Fruit fly (Drosophila melanogaster) whole organism, embryonic: Measurements from ENCODE around the gene RpS14a.

ENCODE experiments used
- CG10267 ChIP-seq: fragments of 200-800 bp; sonication (Bioruptor generic); optimal IDR thresholded peaks from 2 replicates; lab custom pipeline; 2018; ENCODE audit warnings: missing biosample characterization, mild to moderate bottlenecking, missing genetic modification characterization, moderate library complexity
- CG12769 ChIP-seq: fragments of 200-800 bp; sonication (Bioruptor generic); optimal IDR thresholded peaks from 2 replicates; lab custom pipeline; 2019; ENCODE audit warnings: missing biosample characterization, mild to moderate bottlenecking, missing genetic modification characterization, moderate library complexity
- CG17385 ChIP-seq: fragments of 200-800 bp; sonication (Bioruptor generic); optimal IDR thresholded peaks from 3 replicates; lab custom pipeline; 2018; ENCODE audit warnings: missing biosample characterization, mild to moderate bottlenecking, missing genetic modification characterization
- CG17912 ChIP-seq: fragments of 200-800 bp; sonication (Bioruptor generic); optimal IDR thresholded peaks from 2 replicates; lab custom pipeline; 2018; ENCODE audit warnings: missing biosample characterization, mild to moderate bottlenecking, missing genetic modification characterization
- CG2875 ChIP-seq: fragments of 200-800 bp; sonication (Bioruptor generic); optimal IDR thresholded peaks from 2 replicates; lab custom pipeline; 2017; ENCODE audit warnings: missing biosample characterization, mild to moderate bottlenecking, missing genetic modification characterization, missing genetic modification reagents
- CG4424 ChIP-seq: fragments of 200-800 bp; sonication (Bioruptor generic); optimal IDR thresholded peaks from 3 replicates; lab custom pipeline; 2016; ENCODE audit warnings: missing biosample characterization, missing genetic modification characterization
- CG5245 ChIP-seq: fragments of 200-800 bp; sonication (Bioruptor generic); optimal IDR thresholded peaks from 3 replicates; lab custom pipeline; 2016; ENCODE audit warnings: missing biosample characterization, missing genetic modification characterization
- CG6175 ChIP-seq: fragments of 200-800 bp; sonication (Bioruptor generic); IDR thresholded peaks from 3 replicates; pipeline ENCODE4 v1.3.6; 2022; ENCODE audit warnings: missing biosample characterization, missing genetic modification characterization
- CG7987 ChIP-seq: fragments of 200-800 bp; sonication (Bioruptor generic); optimal IDR thresholded peaks from 2 replicates; lab custom pipeline; 2018; ENCODE audit warnings: missing biosample characterization, mild to moderate bottlenecking, missing genetic modification characterization, moderate library complexity
- CG8944 ChIP-seq: fragments of 200-800 bp; sonication (Bioruptor generic); optimal IDR thresholded peaks from 3 replicates; lab custom pipeline; 2016; ENCODE audit warnings: missing biosample characterization, missing genetic modification characterization
- CG9215 ChIP-seq: fragments of 200-800 bp; sonication (Bioruptor generic); IDR thresholded peaks from 2 replicates; pipeline ENCODE4 v1.3.6; 2022; ENCODE audit warnings: missing biosample characterization, missing genetic modification characterization
- CG9817 ChIP-seq: fragments of 200-800 bp; sonication (Bioruptor generic); optimal IDR thresholded peaks from 2 replicates; lab custom pipeline; 2018; ENCODE audit warnings: missing biosample characterization, mild to moderate bottlenecking, missing genetic modification characterization, moderate library complexity
- CHES-1-like ChIP-seq: fragments of 200-800 bp; sonication (Bioruptor generic); optimal IDR thresholded peaks from 2 replicates; lab custom pipeline; 2016; ENCODE audit warnings: missing biosample characterization, missing genetic modification characterization
- Dek ChIP-seq: fragments of 200-800 bp; sonication (Bioruptor generic); optimal IDR thresholded peaks from 3 replicates; lab custom pipeline; 2019; ENCODE audit warnings: missing biosample characterization, mild to moderate bottlenecking, missing genetic modification characterization, moderate library complexity
- Dip2 ChIP-seq: fragments of 200-800 bp; sonication (Bioruptor generic); IDR thresholded peaks from 2 replicates; pipeline ENCODE4 v1.3.6; 2022; ENCODE audit warnings: missing biosample characterization, missing genetic modification characterization
- E2f1 ChIP-seq: fragments of 200-800 bp; sonication (Bioruptor generic); IDR thresholded peaks from 2 replicates; pipeline ENCODE4 v1.3.6; 2022; ENCODE audit warnings: missing biosample characterization, missing genetic modification characterization
- E2f2 ChIP-seq: fragments of 200-800 bp; sonication (Bioruptor generic); IDR thresholded peaks from 2 replicates; pipeline ENCODE4 v1.3.6; 2022; ENCODE audit warnings: missing biosample characterization, missing genetic modification characterization
- Fer1 ChIP-seq: fragments of 200-800 bp; sonication (Bioruptor generic); optimal IDR thresholded peaks from 2 replicates; lab custom pipeline; 2017; ENCODE audit warnings: missing biosample characterization, mild to moderate bottlenecking, missing genetic modification characterization
- HmgZ ChIP-seq: fragments of 200-800 bp; sonication (Bioruptor generic); optimal IDR thresholded peaks from 2 replicates; lab custom pipeline; 2018; ENCODE audit warnings: missing biosample characterization, mild to moderate bottlenecking, missing genetic modification characterization
- Hmx ChIP-seq: fragments of 200-800 bp; sonication (Bioruptor generic); optimal IDR thresholded peaks from 2 replicates; lab custom pipeline; 2016; ENCODE audit warnings: missing biosample characterization, missing genetic modification characterization
- MBD-R2 ChIP-seq: fragments of 200-800 bp; sonication (Bioruptor generic); IDR thresholded peaks from 2 replicates; pipeline ENCODE4 v1.3.6; 2022; ENCODE audit warnings: missing biosample characterization, missing genetic modification characterization
- Meics ChIP-seq: fragments of 200-800 bp; sonication (Bioruptor generic); optimal IDR thresholded peaks from 2 replicates; lab custom pipeline; 2017; ENCODE audit warnings: missing biosample characterization, mild to moderate bottlenecking, missing genetic modification characterization
- Six4 ChIP-seq: fragments of 200-800 bp; sonication (Bioruptor generic); optimal IDR thresholded peaks from 2 replicates; lab custom pipeline; 2016; ENCODE audit warnings: missing biosample characterization, missing genetic modification characterization
- Vsx1 ChIP-seq: fragments of 200-800 bp; sonication (Bioruptor generic); optimal IDR thresholded peaks from 2 replicates; lab custom pipeline; 2017; ENCODE audit warnings: missing biosample characterization, mild to moderate bottlenecking, missing genetic modification characterization, missing genetic modification reagents
- YL-1 ChIP-seq: fragments of 200-800 bp; sonication (Bioruptor generic); optimal IDR thresholded peaks from 3 replicates; lab custom pipeline; 2017; ENCODE audit warnings: missing biosample characterization, mild to moderate bottlenecking, missing genetic modification characterization
- ab ChIP-seq: fragments of 200-800 bp; sonication (Bioruptor generic); optimal IDR thresholded peaks from 2 replicates; lab custom pipeline; 2016; ENCODE audit warnings: missing biosample characterization, missing genetic modification characterization
- bbx ChIP-seq: fragments of 200-800 bp; sonication (Bioruptor generic); IDR thresholded peaks from 2 replicates; pipeline ENCODE4 v1.3.6; 2022; ENCODE audit warnings: missing biosample characterization, missing genetic modification characterization; ENCODE audit not compliant: partially characterized antibody
- dati ChIP-seq: fragments of 200-800 bp; sonication (Bioruptor generic); IDR thresholded peaks from 2 replicates; pipeline ENCODE4 v1.3.6; 2022; ENCODE audit warnings: missing biosample characterization, missing genetic modification characterization
- fu2 ChIP-seq: fragments of 200-800 bp; sonication (Bioruptor generic); optimal IDR thresholded peaks from 2 replicates; lab custom pipeline; 2016; ENCODE audit warnings: missing biosample characterization, missing genetic modification characterization
- gem ChIP-seq: fragments of 200-800 bp; sonication (Bioruptor generic); optimal IDR thresholded peaks from 2 replicates; lab custom pipeline; 2019; ENCODE audit warnings: missing biosample characterization, mild to moderate bottlenecking, missing genetic modification characterization, moderate library complexity
- inv ChIP-seq: fragments of 200-800 bp; sonication (Bioruptor generic); IDR thresholded peaks from 2 replicates; pipeline ENCODE4 v1.3.6; 2022; ENCODE audit warnings: missing biosample characterization, missing genetic modification characterization; ENCODE audit not compliant: partially characterized antibody
- kni ChIP-seq: fragments of 200-800 bp; sonication (Bioruptor generic); optimal IDR thresholded peaks from 3 replicates; lab custom pipeline; 2017; ENCODE audit warnings: mild to moderate bottlenecking, missing biosample characterization, missing genetic modification reagents, missing genetic modification characterization
- lmd ChIP-seq: fragments of 200-800 bp; sonication (Bioruptor generic); IDR thresholded peaks from 2 replicates; pipeline ENCODE4 v1.3.6; 2022; ENCODE audit warnings: missing biosample characterization, missing genetic modification characterization
- mam ChIP-seq: fragments of 200-800 bp; sonication (Bioruptor generic); optimal IDR thresholded peaks from 3 replicates; lab custom pipeline; 2016; ENCODE audit warnings: missing biosample characterization, missing genetic modification characterization
- mirr ChIP-seq: fragments of 200-800 bp; sonication (Bioruptor generic); optimal IDR thresholded peaks from 3 replicates; lab custom pipeline; 2018; ENCODE audit warnings: missing biosample characterization, mild to moderate bottlenecking, missing genetic modification characterization
- nau ChIP-seq: fragments of 200-800 bp; sonication (Bioruptor generic); optimal IDR thresholded peaks from 3 replicates; lab custom pipeline; 2017; ENCODE audit warnings: missing biosample characterization, mild to moderate bottlenecking, missing genetic modification characterization, missing genetic modification reagents
- nerfin-2 ChIP-seq: fragments of 200-800 bp; sonication (Bioruptor generic); IDR thresholded peaks from 2 replicates; pipeline ENCODE4 v1.3.6; 2022; ENCODE audit warnings: missing biosample characterization, missing genetic modification characterization; ENCODE audit not compliant: partially characterized antibody
- repo ChIP-seq: fragments of 200-800 bp; sonication (Bioruptor generic); optimal IDR thresholded peaks from 2 replicates; lab custom pipeline; 2016; ENCODE audit warnings: missing biosample characterization, missing genetic modification characterization
- rib ChIP-seq: fragments of 200-800 bp; sonication (Bioruptor generic); IDR thresholded peaks from 2 replicates; pipeline ENCODE4 v1.3.6; 2022; ENCODE audit warnings: missing biosample characterization, missing genetic modification characterization
- row ChIP-seq: fragments of 200-800 bp; sonication (Bioruptor generic); IDR thresholded peaks from 3 replicates; pipeline ENCODE4 v1.3.6; 2022; ENCODE audit warnings: missing biosample characterization, missing genetic modification characterization
- sc ChIP-seq, 3 experiments: fragments of >200 bp in 2 of 3; fragments of 200-800 bp in 1 of 3; sonication (Bioruptor generic) in 1 of 3; optimal IDR thresholded peaks; 2 replicates in 2 of 3; 3 replicates in 1 of 3; lab custom pipeline; 2017; ENCODE audit warnings: mild to moderate bottlenecking in 1 of 3, missing biosample characterization in 1 of 3, missing genetic modification characterization in 1 of 3, missing genetic modification reagents in 1 of 3
- sisA ChIP-seq: fragments of 200-800 bp; sonication (Bioruptor generic); IDR thresholded peaks from 2 replicates; pipeline ENCODE4 v1.3.6; 2022; ENCODE audit warnings: missing biosample characterization, missing genetic modification characterization
- sna ChIP-seq: fragments of 200-800 bp; sonication (Bioruptor generic); IDR thresholded peaks from 2 replicates; pipeline ENCODE4 v1.3.6; 2022; ENCODE audit warnings: missing biosample characterization, missing genetic modification characterization; ENCODE audit not compliant: partially characterized antibody
- so ChIP-seq: fragments of 200-800 bp; sonication (Bioruptor generic); IDR thresholded peaks from 3 replicates; pipeline ENCODE4 v1.3.6; 2022; ENCODE audit warnings: missing biosample characterization, missing genetic modification characterization
- sob ChIP-seq: fragments of 200-800 bp; sonication (Bioruptor generic); IDR thresholded peaks from 2 replicates; pipeline ENCODE4 v1.3.6; 2022; ENCODE audit warnings: missing biosample characterization, missing genetic modification characterization
- twi ChIP-seq: fragments of 200-800 bp; optimal IDR thresholded peaks from 2 replicates; lab custom pipeline; 2019; ENCODE audit warnings: missing biosample characterization, mild to moderate bottlenecking, missing genetic modification characterization, moderate library complexity
- wek ChIP-seq: fragments of 200-800 bp; sonication (Bioruptor generic); optimal IDR thresholded peaks from 3 replicates; lab custom pipeline; 2018; ENCODE audit warnings: missing biosample characterization, mild to moderate bottlenecking, missing genetic modification characterization, moderate library complexity
- z ChIP-seq: fragments of 200-800 bp; sonication (Bioruptor generic); IDR thresholded peaks from 3 replicates; pipeline ENCODE4 v1.3.6; 2022; ENCODE audit warnings: missing biosample characterization, missing genetic modification characterization
- zen ChIP-seq: fragments of 200-800 bp; sonication (Bioruptor generic); optimal IDR thresholded peaks from 3 replicates; lab custom pipeline; 2018; ENCODE audit warnings: missing biosample characterization, mild to moderate bottlenecking, missing genetic modification characterization, moderate library complexity

RpS14a gene

dm6 chrX:7933210-7933915 is at the start of gene RpS14a, which contains the start of gene Dhdds (continued):
- TF ChIP-seq E2f1 (no peak), CG17912 (GFP tag; lab: Kevin White, UChicago) (peak; percentile 19), gem (peak; percentile 36), bbx (peak; percentile 58), zen (peak; percentile 25), lmd (GFP tag; lab: Robert Waterston, UW) (no peak), CG6175 (GFP tag; lab: Robert Waterston, UW) (no peak), dati (GFP tag; lab: Robert Waterston, UW) (no peak), E2f2 (GFP tag; lab: Robert Waterston, UW) (peak; percentile 58; the same call in 1 of the 2 replicates), Fer1 (GFP tag; lab: Kevin White, UChicago) (peak; percentile 67), fu2 (GFP tag; lab: Kevin White, UChicago) (no peak), kni (GFP tag; lab: Kevin White, UChicago) (peak; percentile 68), Dip2 (GFP tag; lab: Robert Waterston, UW) (no peak), rib (no peak), mirr (GFP tag; lab: Kevin White, UChicago) (no peak), CG10267 (tag; lab: Kevin White, UChicago) (peak; percentile 71), YL-1 (GFP tag; lab: Kevin White, UChicago) (peak; percentile 63), sc (optimal IDR thresholded peaks at IDR 0.05; lab: Kevin White, UChicago) (no peak), sc (GFP tag; optimal IDR thresholded peaks at IDR 0.05; lab: Kevin White, UChicago) (peak; percentile 52), CG5245 (GFP tag; lab: Kevin White, UChicago) (no peak), Six4 (peak; percentile 11), CG9215 (GFP tag; lab: Robert Waterston, UW) (peak; percentile 54; the same call in 1 of the 2 replicates), Vsx1 (GFP tag; lab: Kevin White, UChicago) (peak; percentile 54), repo (no peak), CHES-1-like (GFP tag; lab: Kevin White, UChicago) (peak; percentile 72), wek (peak; percentile 17), CG8944 (GFP tag; lab: Kevin White, UChicago) (no peak), sob (no peak), CG7987 (GFP tag; lab: Kevin White, UChicago) (peak; percentile 64), nau (peak; percentile 75), nerfin-2 (GFP tag; lab: Robert Waterston, UW) (peak; percentile 24; the same call in 1 of the 2 replicates), CG4424 (GFP tag; lab: Kevin White, UChicago) (peak; percentile 77), CG12769 (tag; lab: Kevin White, UChicago) (no peak), Meics (GFP tag; lab: Kevin White, UChicago) (peak; percentile 80), CG17385 (GFP tag; lab: Kevin White, UChicago) (peak; percentile 67), MBD-R2 (GFP tag; lab: Robert Waterston, UW) (peak; percentile 49; the same call in 1 of the 2 replicates), z (GFP tag; lab: Robert Waterston, UW) (no peak), sna (GFP tag; lab: Robert Waterston, UW) (peak; percentile 64; the same call in 1 of the 2 replicates), row (peak; percentile 15; the same call in 1 of the 3 replicates), Dek (tag; lab: Kevin White, UChicago) (no peak), CG2875 (GFP tag; lab: Kevin White, UChicago) (peak; percentile 21), Hmx (no peak), ab (GFP tag; lab: Kevin White, UChicago) (no peak), HmgZ (tag; lab: Kevin White, UChicago) (no peak), CG9817 (no peak), sisA (GFP tag; lab: Robert Waterston, UW) (no peak), inv (GFP tag; lab: Robert Waterston, UW) (peak; percentile 72), twi (tag; lab: Kevin White, UChicago) (peak; percentile 16), mam (GFP tag; lab: Kevin White, UChicago) (peak; percentile 35), so (GFP tag; lab: Robert Waterston, UW) (no peak)
